Worm (Caenorhabditis elegans) whole organism, L1 larva: ENCODE measurements around the gene ceh-87.

ENCODE experiments used
- aly-2 ChIP-seq: fragments of 150-350 bp; optimal IDR thresholded peaks from 2 replicates; lab custom pipeline; 2014; ENCODE audit warnings: missing biosample characterization, missing genetic modification characterization
- blmp-1 ChIP-seq: fragments of 150-350 bp; optimal IDR thresholded peaks from 2 replicates; lab custom pipeline; 2014; ENCODE audit warnings: missing biosample characterization, missing genetic modification characterization
- ceh-82 ChIP-seq, 3 experiments: fragments of 150-350 bp in 1 of 3; sonication (generic microtip) in 2 of 3; optimal IDR thresholded peaks; 2 replicates each; lab custom pipeline; 2014 to 2017; ENCODE audit warnings: missing biosample characterization in 3 of 3, missing genetic modification characterization in 3 of 3
- efl-1 ChIP-seq, 4 experiments: fragments of 150-350 bp; optimal IDR thresholded peaks in 3 of 4; peaks in 1 of 4; 1 replicate in 1 of 4; 2 replicates in 3 of 4; lab custom pipeline; 2014; ENCODE audit warnings: missing biosample characterization in 2 of 4, missing genetic modification characterization in 2 of 4, missing genetic modification reagents in 2 of 4
- isw-1 ChIP-seq: fragments of 200-800 bp; sonication (Bioruptor generic); IDR thresholded peaks from 2 replicates; pipeline ENCODE4 v1.3.6; 2022; ENCODE audit warnings: missing genetic modification characterization, missing compliant biosample characterization
- lin-35 ChIP-seq, 2 experiments: fragments of 150-350 bp; optimal IDR thresholded peaks; 2 replicates each; lab custom pipeline; 2014; ENCODE audit warnings: missing biosample characterization in 2 of 2, missing genetic modification characterization in 2 of 2, missing genetic modification reagents in 2 of 2
- mdl-1 ChIP-seq, 2 experiments: fragments of 150-350 bp; optimal IDR thresholded peaks; 2 replicates each; lab custom pipeline; 2014 to 2017; ENCODE audit warnings: missing biosample characterization in 2 of 2, missing genetic modification characterization in 2 of 2, inconsistent platforms in 1 of 2
- pax-3 ChIP-seq: fragments of 200-800 bp; sonication (Bioruptor generic); optimal IDR thresholded peaks from 2 replicates; lab custom pipeline; 2018; ENCODE audit warnings: mild to moderate bottlenecking, missing genetic modification characterization, moderate library complexity, missing compliant biosample characterization
- swsn-7 ChIP-seq: sonication (generic microtip); optimal IDR thresholded peaks from 2 replicates; lab custom pipeline; 2016; ENCODE audit warnings: missing genetic modification characterization, missing compliant biosample characterization
- unc-130 ChIP-seq: fragments of 150-350 bp; optimal IDR thresholded peaks from 2 replicates; lab custom pipeline; 2017; ENCODE audit warnings: missing biosample characterization, missing genetic modification characterization, inconsistent platforms
- zag-1 ChIP-seq: fragments of 150-350 bp; optimal IDR thresholded peaks from 2 replicates; lab custom pipeline; 2014; ENCODE audit warnings: missing biosample characterization, missing genetic modification characterization
- ztf-11 ChIP-seq, 2 experiments: sonication (generic microtip); optimal IDR thresholded peaks; 2 replicates each; lab custom pipeline; 2016 to 2017; ENCODE audit warnings: missing genetic modification characterization in 2 of 2, missing biosample characterization in 1 of 2, missing compliant biosample characterization in 1 of 2

DNA sequence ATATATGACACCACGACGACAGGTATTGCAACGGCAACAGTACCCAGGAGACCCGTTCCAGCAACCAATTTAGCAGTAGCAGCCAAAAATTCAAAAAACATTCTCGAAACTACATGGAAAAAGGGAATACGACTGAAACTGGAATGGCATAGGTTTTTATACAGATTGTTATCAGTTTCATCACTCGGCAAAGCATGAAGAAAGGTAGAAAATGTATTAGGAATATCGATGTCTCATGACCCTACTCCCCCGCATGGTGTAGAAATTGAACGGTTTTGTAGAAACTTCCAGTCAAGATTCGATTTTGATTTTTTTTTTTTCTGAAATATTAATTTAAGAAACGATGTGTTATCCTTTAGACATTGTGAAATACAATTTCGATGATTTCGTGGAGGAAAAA, 26.8 kb upstream of the ceh-87 start, which contains the start of gene T05A8.2:
- TF ChIP-seq aly-2 (tag; lab: Kevin White, UChicago) (no peak), pax-3 (tag; lab: Kevin White, UChicago) (no peak), isw-1 (GFP tag; lab: Robert Waterston, UW) (no peak), lin-35 (GFP tag; optimal IDR thresholded peaks at IDR 0.05; lab: Kevin White, UChicago) (no peak), unc-130 (tag; lab: Kevin White, UChicago) (no peak), blmp-1 (tag; lab: Kevin White, UChicago) (no peak), zag-1 (tag; lab: Kevin White, UChicago) (no peak), efl-1 (optimal IDR thresholded peaks at IDR 0.05; lab: Kevin White, UChicago) (no peak), efl-1 (GFP tag; optimal IDR thresholded peaks at IDR 0.05 in 1 of 2; lab: Kevin White, UChicago) (no peak), ceh-82 (tag; optimal IDR thresholded peaks at IDR 0.05; lab: Kevin White, UChicago) (no peak), swsn-7 (tag; lab: Kevin White, UChicago) (no peak), ztf-11 (tag; optimal IDR thresholded peaks at IDR 0.05; lab: Kevin White, UChicago) (no peak), mdl-1 (tag; optimal IDR thresholded peaks at IDR 0.05; lab: Kevin White, UChicago) (no peak)
